Fruit fly (Drosophila melanogaster) whole organism, adult: ENCODE data around the gene CG7646.

ENCODE experiments used
- CG33017 ChIP-seq: fragments of 200-800 bp; sonication (Bioruptor generic); optimal IDR thresholded peaks from 2 replicates; lab custom pipeline; 2018; ENCODE audit warnings: missing biosample characterization, mild to moderate bottlenecking, missing genetic modification characterization, moderate library complexity
- Clk ChIP-seq: fragments of 200-800 bp; sonication (Bioruptor generic); optimal IDR thresholded peaks from 2 replicates; lab custom pipeline; 2017; ENCODE audit warnings: missing biosample characterization, missing genetic modification characterization
- Hr96 ChIP-seq: fragments of 200-800 bp; sonication (Bioruptor generic); optimal IDR thresholded peaks from 2 replicates; lab custom pipeline; 2016; ENCODE audit warnings: missing biosample characterization, missing genetic modification characterization
- Mnt ChIP-seq: fragments of 200-800 bp; sonication (Bioruptor generic); optimal IDR thresholded peaks from 2 replicates; lab custom pipeline; 2016; ENCODE audit warnings: missing biosample characterization, mild to moderate bottlenecking, missing genetic modification characterization
- bab1 ChIP-seq: fragments of 200-800 bp; sonication (Bioruptor generic); optimal IDR thresholded peaks from 3 replicates; lab custom pipeline; 2019; ENCODE audit warnings: missing biosample characterization, mild to moderate bottlenecking, missing genetic modification characterization, moderate library complexity
- toe ChIP-seq: fragments of 200-800 bp; sonication (Bioruptor generic); optimal IDR thresholded peaks from 2 replicates; lab custom pipeline; 2016; ENCODE audit warnings: missing biosample characterization, missing genetic modification characterization

DNA sequence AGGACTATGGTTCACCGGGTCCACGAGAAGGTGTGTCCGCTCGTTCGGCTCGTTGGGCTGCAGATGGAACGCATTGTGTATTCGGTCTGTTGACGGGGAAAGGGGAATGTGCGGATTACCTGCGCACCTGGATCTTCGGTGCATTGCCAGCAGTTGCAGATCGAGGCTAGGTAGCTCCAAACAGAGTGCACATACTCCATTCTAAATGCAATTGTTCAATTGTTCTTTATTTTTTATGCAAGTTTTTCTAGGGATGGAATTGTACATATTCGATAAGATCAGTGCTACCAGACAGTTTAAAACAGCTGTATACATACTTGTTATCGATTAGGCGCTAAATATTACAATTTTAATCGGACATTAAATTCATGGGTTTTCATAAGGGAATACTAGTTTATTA is 37.1 kb downstream of the CG7646 start, which contains the start of gene Lamtor1:
- TF ChIP-seq CG33017 (tag; lab: Kevin White, UChicago) (no peak), Mnt (no peak), toe (GFP tag; lab: Kevin White, UChicago) (no peak), bab1 (GFP tag; lab: Kevin White, UChicago) (peak; percentile 27), Clk (GFP tag; lab: Kevin White, UChicago) (no peak), Hr96 (no peak)
